Worm (Caenorhabditis elegans) whole organism, young adult: ENCODE data around the gene rml-3.

Experiments used
- B0261.1 ChIP-seq: sonication (generic microtip); optimal IDR thresholded peaks from 2 replicates; lab custom pipeline; 2016; ENCODE audit warnings: mild to moderate bottlenecking, missing genetic modification characterization, moderate library complexity, missing compliant biosample characterization
- B0336.3 ChIP-seq: fragments of 200-800 bp; sonication (Bioruptor generic); IDR thresholded peaks from 2 replicates; pipeline ENCODE4 v1.3.6; 2022; ENCODE audit warnings: missing genetic modification characterization, missing compliant biosample characterization
- F22D6.2 ChIP-seq: sonication (generic microtip); optimal IDR thresholded peaks from 2 replicates; lab custom pipeline; 2016; ENCODE audit warnings: mild to moderate bottlenecking, missing genetic modification characterization, missing compliant biosample characterization
- F39B2.1 ChIP-seq: fragments of 200-800 bp; sonication (Bioruptor generic); IDR thresholded peaks from 2 replicates; pipeline ENCODE4 v1.3.6; 2022; ENCODE audit warnings: missing genetic modification reagents, missing genetic modification characterization, missing compliant biosample characterization
- F55B11.4 ChIP-seq: sonication (generic microtip); optimal IDR thresholded peaks from 2 replicates; lab custom pipeline; 2016; ENCODE audit warnings: missing compliant biosample characterization, missing genetic modification characterization, borderline replicate concordance; ENCODE audit not compliant: insufficient read depth
- F57A8.1 ChIP-seq: fragments of 200-800 bp; sonication (Bioruptor generic); optimal IDR thresholded peaks from 2 replicates; lab custom pipeline; 2018; ENCODE audit warnings: mild to moderate bottlenecking, missing genetic modification characterization, moderate library complexity, missing compliant biosample characterization
- F57C9.4 ChIP-seq: sonication (generic microtip); optimal IDR thresholded peaks from 2 replicates; lab custom pipeline; 2017; ENCODE audit warnings: mild to moderate bottlenecking, missing genetic modification characterization, missing compliant biosample characterization
- K12H6.12 ChIP-seq: fragments of 200-800 bp; sonication (Bioruptor generic); optimal IDR thresholded peaks from 2 replicates; lab custom pipeline; 2018; ENCODE audit warnings: mild to moderate bottlenecking, missing genetic modification characterization, missing compliant biosample characterization
- Y53F4B.3 ChIP-seq: fragments of 200-800 bp; sonication (Bioruptor generic); IDR thresholded peaks from 2 replicates; pipeline ENCODE4 v1.3.6; 2022; ENCODE audit warnings: missing genetic modification reagents, missing genetic modification characterization, missing compliant biosample characterization
- Y79H2A.3 ChIP-seq: fragments of 200-800 bp; sonication (Bioruptor generic); conservative IDR thresholded peaks from 2 replicates; pipeline ENCODE4 v1.3.6; 2022; ENCODE audit warnings: missing genetic modification reagents, missing genetic modification characterization, missing compliant biosample characterization
- Y95B8A.8 ChIP-seq: fragments of 200-800 bp; sonication (Bioruptor generic); IDR thresholded peaks from 2 replicates; pipeline ENCODE4 v1.3.6; 2022; ENCODE audit warnings: missing genetic modification reagents, missing genetic modification characterization, missing compliant biosample characterization
- akir-1 ChIP-seq: fragments of 200-800 bp; sonication (Bioruptor generic); optimal IDR thresholded peaks from 2 replicates; lab custom pipeline; 2018; ENCODE audit warnings: mild to moderate bottlenecking, missing genetic modification characterization, moderate library complexity, missing compliant biosample characterization
- ama-1 ChIP-seq, 3 experiments: fragments of 150-350 bp in 1 of 3; sonication (generic microtip) in 2 of 3; optimal IDR thresholded peaks; 2 replicates each; lab custom pipeline; 2014 to 2018; ENCODE audit warnings: missing biosample characterization in 2 of 3, missing genetic modification characterization in 2 of 3, missing genetic modification reagents in 2 of 3
- aptf-2 ChIP-seq: fragments of 200-800 bp; sonication (Bioruptor generic); conservative IDR thresholded peaks from 2 replicates; pipeline ENCODE4 v1.3.6; 2022; ENCODE audit warnings: missing genetic modification reagents, missing genetic modification characterization, missing compliant biosample characterization
- aptf-3 ChIP-seq: fragments of 200-800 bp; sonication (Bioruptor generic); IDR thresholded peaks from 2 replicates; pipeline ENCODE4 v1.3.6; 2022; ENCODE audit warnings: missing genetic modification characterization, missing compliant biosample characterization
- atf-7 ChIP-seq: sonication (generic microtip); optimal IDR thresholded peaks from 2 replicates; lab custom pipeline; 2017; ENCODE audit warnings: mild to moderate bottlenecking, missing genetic modification characterization, missing compliant biosample characterization
- attf-6 ChIP-seq: fragments of 200-800 bp; sonication (Bioruptor generic); IDR thresholded peaks from 2 replicates; pipeline ENCODE4 v1.3.6; 2022; ENCODE audit warnings: missing genetic modification reagents, missing genetic modification characterization, missing compliant biosample characterization
- bed-1 ChIP-seq: fragments of 200-800 bp; sonication (Bioruptor generic); IDR thresholded peaks from 2 replicates; pipeline ENCODE4 v1.3.6; 2022; ENCODE audit warnings: missing genetic modification reagents, missing genetic modification characterization, missing compliant biosample characterization
- ccch-3 ChIP-seq: fragments of 200-800 bp; sonication (Bioruptor generic); optimal IDR thresholded peaks from 2 replicates; lab custom pipeline; 2018; ENCODE audit warnings: mild to moderate bottlenecking, missing genetic modification characterization, missing compliant biosample characterization
- cebp-2 ChIP-seq: fragments of 200-800 bp; sonication (Bioruptor generic); IDR thresholded peaks from 2 replicates; pipeline ENCODE4 v1.3.6; 2022; ENCODE audit warnings: missing genetic modification characterization, missing compliant biosample characterization
- ceh-79 ChIP-seq: sonication (generic microtip); optimal IDR thresholded peaks from 2 replicates; lab custom pipeline; 2017; ENCODE audit warnings: mild to moderate bottlenecking, missing genetic modification characterization, missing compliant biosample characterization
- ceh-91 ChIP-seq: fragments of 200-800 bp; sonication (Bioruptor generic); IDR thresholded peaks from 2 replicates; pipeline ENCODE4 v1.3.6; 2022; ENCODE audit warnings: missing genetic modification reagents, missing genetic modification characterization, missing compliant biosample characterization
- dox-1 ChIP-seq: fragments of 200-800 bp; sonication (Bioruptor generic); IDR thresholded peaks from 2 replicates; pipeline ENCODE4 v1.3.6; 2022; ENCODE audit warnings: missing genetic modification reagents, missing genetic modification characterization, missing compliant biosample characterization
- dpl-1 ChIP-seq: fragments of 150-350 bp; optimal IDR thresholded peaks from 2 replicates; lab custom pipeline; 2014; ENCODE audit warnings: missing biosample characterization, missing genetic modification reagents, missing genetic modification characterization
- ets-4 ChIP-seq: fragments of 200-800 bp; sonication (Bioruptor generic); optimal IDR thresholded peaks from 2 replicates; lab custom pipeline; 2018; ENCODE audit warnings: mild to moderate bottlenecking, missing genetic modification characterization, missing compliant biosample characterization
- fkh-3 ChIP-seq: sonication (generic microtip); optimal IDR thresholded peaks from 2 replicates; lab custom pipeline; 2016; ENCODE audit warnings: mild to moderate bottlenecking, missing genetic modification characterization, missing compliant biosample characterization
- gei-17 ChIP-seq: fragments of 200-800 bp; sonication (Bioruptor generic); optimal IDR thresholded peaks from 2 replicates; lab custom pipeline; 2018; ENCODE audit warnings: mild to moderate bottlenecking, missing genetic modification characterization, missing compliant biosample characterization
- him-1 ChIP-seq: sonication (generic microtip); optimal IDR thresholded peaks from 2 replicates; lab custom pipeline; 2016; ENCODE audit warnings: missing genotype, missing genetic modification reagents, missing genetic modification characterization, missing compliant biosample characterization
- hmg-20 ChIP-seq: fragments of 200-800 bp; sonication (Bioruptor generic); IDR thresholded peaks from 2 replicates; pipeline ENCODE4 v1.3.6; 2022; ENCODE audit warnings: missing genetic modification reagents, missing genetic modification characterization, missing compliant biosample characterization
- lir-1 ChIP-seq: fragments of 200-800 bp; sonication (Bioruptor generic); conservative IDR thresholded peaks from 2 replicates; pipeline ENCODE4 v1.3.6; 2022; ENCODE audit warnings: missing genetic modification reagents, missing genetic modification characterization, missing compliant biosample characterization
- lsl-1 ChIP-seq: fragments of 200-800 bp; sonication (Bioruptor generic); optimal IDR thresholded peaks from 2 replicates; lab custom pipeline; 2018; ENCODE audit warnings: mild to moderate bottlenecking, missing genetic modification characterization, moderate library complexity, missing compliant biosample characterization
- madf-3 ChIP-seq: fragments of 200-800 bp; sonication (Bioruptor generic); IDR thresholded peaks from 2 replicates; pipeline ENCODE4 v1.3.6; 2022; ENCODE audit warnings: missing genetic modification reagents, missing genetic modification characterization, missing compliant biosample characterization
- mel-28 ChIP-seq: sonication (generic microtip); optimal IDR thresholded peaks from 2 replicates; lab custom pipeline; 2016; ENCODE audit warnings: borderline replicate concordance, mild to moderate bottlenecking, missing genetic modification characterization, missing compliant biosample characterization
- mes-4 ChIP-seq: sonication (generic microtip); optimal IDR thresholded peaks from 2 replicates; lab custom pipeline; 2016; ENCODE audit warnings: missing genotype, missing genetic modification characterization, missing compliant biosample characterization
- nhr-27 ChIP-seq: fragments of 200-800 bp; sonication (Bioruptor generic); optimal IDR thresholded peaks from 2 replicates; lab custom pipeline; 2018; ENCODE audit warnings: mild to moderate bottlenecking, missing genetic modification characterization, moderate library complexity, missing compliant biosample characterization
- nhr-80 ChIP-seq: sonication (generic microtip); optimal IDR thresholded peaks from 2 replicates; lab custom pipeline; 2016; ENCODE audit warnings: missing genetic modification characterization, missing compliant biosample characterization
- snpc-1.1 ChIP-seq: sonication (generic microtip); optimal IDR thresholded peaks from 2 replicates; lab custom pipeline; 2017; ENCODE audit warnings: missing genetic modification characterization, mild to moderate bottlenecking, missing compliant biosample characterization, antibody characterized with exemption, moderate library complexity, missing genotype, missing genetic modification reagents; ENCODE audit not compliant: insufficient read depth
- somi-1 ChIP-seq: fragments of 200-800 bp; sonication (Bioruptor generic); optimal IDR thresholded peaks from 2 replicates; lab custom pipeline; 2018; ENCODE audit warnings: mild to moderate bottlenecking, missing genetic modification characterization, missing compliant biosample characterization
- tbp1 ChIP-seq: fragments of 200-800 bp; sonication (Bioruptor generic); optimal IDR thresholded peaks from 2 replicates; lab custom pipeline; 2018; ENCODE audit warnings: mild to moderate bottlenecking, missing genetic modification characterization, missing compliant biosample characterization
- unc-130 ChIP-seq: sonication (generic microtip); optimal IDR thresholded peaks from 2 replicates; lab custom pipeline; 2016; ENCODE audit warnings: missing genetic modification reagents, missing genetic modification characterization, missing compliant biosample characterization
- zfh-2 ChIP-seq: fragments of 200-800 bp; sonication (Bioruptor generic); conservative IDR thresholded peaks from 2 replicates; pipeline ENCODE4 v1.3.6; 2022; ENCODE audit warnings: missing genetic modification reagents, missing genetic modification characterization, missing compliant biosample characterization
- zim-3 ChIP-seq: sonication (generic microtip); optimal IDR thresholded peaks from 2 replicates; lab custom pipeline; 2017; ENCODE audit warnings: mild to moderate bottlenecking, missing genetic modification characterization, moderate library complexity, missing compliant biosample characterization
- ztf-18 ChIP-seq: sonication (generic microtip); optimal IDR thresholded peaks from 2 replicates; lab custom pipeline; 2016; ENCODE audit warnings: missing genotype, mild to moderate bottlenecking, missing genetic modification characterization, missing compliant biosample characterization
- ztf-25 ChIP-seq: fragments of 200-800 bp; sonication (Bioruptor generic); IDR thresholded peaks from 2 replicates; pipeline ENCODE4 v1.3.6; 2022; ENCODE audit warnings: missing genetic modification reagents, missing genetic modification characterization, missing compliant biosample characterization
- ztf-28 ChIP-seq: fragments of 200-800 bp; sonication (Bioruptor generic); IDR thresholded peaks from 2 replicates; pipeline ENCODE4 v1.3.6; 2022; ENCODE audit warnings: missing genetic modification reagents, missing genetic modification characterization, missing compliant biosample characterization

The rml-3 gene

DNA sequence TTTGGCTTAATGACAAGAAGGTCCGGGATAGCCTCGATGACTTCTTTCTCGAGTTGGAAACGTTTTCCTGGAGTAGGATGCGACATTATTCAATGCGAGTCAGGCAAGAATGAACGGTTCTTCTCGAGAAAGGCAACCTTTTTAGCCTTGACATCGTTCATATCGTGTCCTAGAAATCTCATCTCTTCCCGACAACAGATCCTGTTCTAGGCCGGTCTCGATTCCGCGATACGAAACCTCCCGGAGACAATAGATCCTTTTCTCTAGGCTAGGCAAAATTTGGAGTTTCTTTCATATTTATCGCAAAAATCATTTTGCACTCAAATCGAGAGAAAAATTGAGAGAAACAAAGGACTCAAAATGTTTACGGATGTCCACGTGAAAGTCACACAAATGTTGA lies at the start of gene rml-3:
TSS of gene rml-3 (minus strand) at position 93 of the 400 bp plus-strand sequence.
- TF ChIP-seq F22D6.2 (tag; lab: Kevin White, UChicago), result no peak
- TF ChIP-seq bed-1 (GFP tag; lab: Robert Waterston, UW), result no peak
- no peak for TF ChIP-seq mes-4 (tag; lab: Kevin White, UChicago)
- TF ChIP-seq him-1, result no peak
- no peak for TF ChIP-seq K12H6.12 (tag; lab: Kevin White, UChicago)
- TF ChIP-seq akir-1 (GFP tag; lab: Kevin White, UChicago), result no peak
- no peak for TF ChIP-seq aptf-2 (GFP tag; lab: Robert Waterston, UW)
- TF ChIP-seq somi-1 (GFP tag; lab: Kevin White, UChicago), result no peak
- no peak for TF ChIP-seq Y53F4B.3 (GFP tag; lab: Robert Waterston, UW)
- no peak for TF ChIP-seq mel-28 (tag; lab: Kevin White, UChicago)
- TF ChIP-seq hmg-20 (GFP tag; lab: Robert Waterston, UW), result no peak
- TF ChIP-seq gei-17 (GFP tag; lab: Kevin White, UChicago), result no peak
- TF ChIP-seq ceh-79 (tag; lab: Kevin White, UChicago), result no peak
- no peak for TF ChIP-seq B0336.3 (GFP tag; lab: Robert Waterston, UW)

DNA sequence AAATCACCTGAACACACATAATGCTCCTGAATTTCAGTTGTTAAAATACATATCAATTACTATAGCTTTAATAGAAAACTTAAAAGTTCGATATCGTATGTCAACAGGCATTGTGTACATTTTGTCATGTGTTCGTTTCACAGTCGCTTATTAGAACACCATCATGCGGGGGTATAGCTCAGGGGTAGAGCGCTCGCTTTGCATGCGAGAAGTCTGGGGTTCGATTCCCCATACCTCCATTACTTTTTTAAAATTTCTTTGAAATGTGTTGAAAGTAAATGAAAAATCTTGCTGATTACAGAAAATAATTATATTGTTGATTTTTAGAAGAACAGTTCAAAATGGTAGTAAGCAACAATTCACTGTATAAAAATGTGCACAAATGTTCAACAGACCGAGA lies 47.3 kb upstream of the rml-3 start:
- peak; percentile 16 for TF ChIP-seq nhr-27
- TF ChIP-seq akir-1 (GFP tag; lab: Kevin White, UChicago), result peak; percentile 2
- peak; percentile 71 for TF ChIP-seq snpc-1.1 (tag; lab: Kevin White, UChicago)
- TF ChIP-seq F55B11.4, result no peak
- no peak for TF ChIP-seq ama-1 (optimal IDR thresholded peaks at IDR 0.05; lab: Kevin White, UChicago)
- peak; percentile 67 to 84 for TF ChIP-seq ama-1 (GFP tag; optimal IDR thresholded peaks at IDR 0.05; lab: Kevin White, UChicago)
- no peak for TF ChIP-seq mel-28 (tag; lab: Kevin White, UChicago)
- no peak for TF ChIP-seq dpl-1 (GFP tag; lab: Kevin White, UChicago)
- TF ChIP-seq ccch-3 (GFP tag; lab: Kevin White, UChicago), result no peak
- TF ChIP-seq aptf-2 (GFP tag; lab: Robert Waterston, UW), result no peak
- 0 out of 2 replicates have a peak, but pooled peaks have one; percentile 24 for TF ChIP-seq aptf-3 (GFP tag; lab: Robert Waterston, UW)
- TF ChIP-seq unc-130, result peak; percentile 39
- TF ChIP-seq atf-7, result peak; percentile 59
- TF ChIP-seq ceh-91 (GFP tag; lab: Robert Waterston, UW), result no peak
- TF ChIP-seq madf-3 (GFP tag; lab: Robert Waterston, UW), result 0 out of 2 replicates have a peak, but pooled peaks have one; percentile 49
- peak; percentile 92 for TF ChIP-seq tbp1 (GFP tag; lab: Kevin White, UChicago)
- peak; percentile 69 for TF ChIP-seq ztf-18 (tag; lab: Kevin White, UChicago)
- no peak for TF ChIP-seq F57C9.4 (tag; lab: Kevin White, UChicago)
- peak; percentile 79 for TF ChIP-seq somi-1 (GFP tag; lab: Kevin White, UChicago)
- TF ChIP-seq fkh-3 (tag; lab: Kevin White, UChicago), result peak; percentile 66
- TF ChIP-seq F22D6.2 (tag; lab: Kevin White, UChicago), result no peak
- peak; percentile 32 for TF ChIP-seq nhr-80 (tag; lab: Kevin White, UChicago)
- peak; percentile 71 for TF ChIP-seq F57A8.1
- peak; percentile 19 for TF ChIP-seq zim-3
- 0 out of 2 replicates have a peak, but pooled peaks have one; percentile 27 for TF ChIP-seq Y95B8A.8 (GFP tag; lab: Robert Waterston, UW)
- no peak for TF ChIP-seq F39B2.1 (GFP tag; lab: Robert Waterston, UW)
- no peak for TF ChIP-seq lir-1
- TF ChIP-seq Y53F4B.3 (GFP tag; lab: Robert Waterston, UW), result no peak
- no peak for TF ChIP-seq ets-4 (GFP tag; lab: Kevin White, UChicago)
- 0 out of 2 replicates have a peak, but pooled peaks have one; percentile 57 for TF ChIP-seq hmg-20 (GFP tag; lab: Robert Waterston, UW)
- peak; percentile 62; the same call in 1 of the 2 replicates for TF ChIP-seq dox-1
- TF ChIP-seq zfh-2, result no peak
- TF ChIP-seq attf-6 (GFP tag; lab: Robert Waterston, UW), result peak; percentile 60; the same call in 1 of the 2 replicates
- 0 out of 2 replicates have a peak, but pooled peaks have one; percentile 63 for TF ChIP-seq ztf-28 (GFP tag; lab: Robert Waterston, UW)
- peak; percentile 97 for TF ChIP-seq him-1
- TF ChIP-seq Y79H2A.3, result 0 out of 2 replicates have a peak, but pooled peaks have one; percentile 55
- peak; percentile 82 for TF ChIP-seq B0261.1
- 0 out of 2 replicates have a peak, but pooled peaks have one; percentile 88 for TF ChIP-seq cebp-2
- peak; percentile 3 for TF ChIP-seq lsl-1
- peak; percentile 94 for TF ChIP-seq ztf-25 (GFP tag; lab: Robert Waterston, UW)
